Worm (Caenorhabditis elegans): Measurements from ENCODE around the gene F36H5.4.

DNA sequence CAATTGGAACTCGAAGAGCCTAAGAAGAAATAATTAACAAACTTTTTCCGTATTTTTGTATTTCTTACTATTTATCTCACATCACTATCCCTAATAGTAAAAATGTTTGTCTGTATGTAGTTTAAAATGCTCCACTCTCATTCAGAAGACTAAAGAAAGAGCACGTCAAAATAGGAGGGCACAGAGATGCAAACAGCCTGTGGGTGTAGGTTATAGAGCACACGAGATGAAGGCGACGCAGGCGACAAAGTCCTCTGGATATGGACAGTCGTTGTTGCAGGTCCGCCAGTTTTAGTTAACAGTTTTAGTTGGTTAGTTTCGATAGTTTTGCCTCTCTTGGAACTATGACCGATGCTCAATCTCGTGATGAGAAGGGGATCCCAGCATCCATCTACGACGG, 29.7 kb upstream of the F36H5.4 start, which contains the start of gene ceh-82:
- TF ChIP-seq him-1 (tag; optimal IDR thresholded peaks at IDR 0.05) (no peak), dao-5 (tag; optimal IDR thresholded peaks at IDR 0.05) (no peak)

Data from whole organism, L4/young adult.